Fruit fly (Drosophila melanogaster) whole organism, prepupa: ENCODE measurements around the gene CG31551.
A peak's percentile ranks its signal among the peaks of the same experiment; 100 is the strongest.

Source experiments
- Blimp-1 ChIP-seq: fragments of 200-800 bp; sonication (Bioruptor generic); optimal IDR thresholded peaks from 3 replicates; lab custom pipeline; 2017; ENCODE audit warnings: missing biosample characterization, missing genetic modification characterization, mild to moderate bottlenecking, moderate library complexity, missing genetic modification reagents
- CG10631 ChIP-seq: fragments of 200-800 bp; sonication (Bioruptor generic); optimal IDR thresholded peaks from 2 replicates; lab custom pipeline; 2016; ENCODE audit warnings: missing biosample characterization, missing genetic modification characterization
- CG10669 ChIP-seq: fragments of 200-800 bp; sonication (Bioruptor generic); optimal IDR thresholded peaks from 3 replicates; lab custom pipeline; 2018; ENCODE audit warnings: missing biosample characterization, mild to moderate bottlenecking, missing genetic modification characterization, moderate library complexity
- CG11294 ChIP-seq: fragments of 200-800 bp; sonication (Bioruptor generic); IDR thresholded peaks from 2 replicates; pipeline ENCODE4 v1.3.6; 2022; ENCODE audit warnings: missing biosample characterization, missing genetic modification characterization
- CG11902 ChIP-seq: fragments of 200-800 bp; sonication (Bioruptor generic); optimal IDR thresholded peaks from 3 replicates; lab custom pipeline; 2016; ENCODE audit warnings: missing biosample characterization, missing genetic modification characterization
- CG1621 ChIP-seq: fragments of 200-800 bp; sonication (Bioruptor generic); optimal IDR thresholded peaks from 3 replicates; lab custom pipeline; 2018; ENCODE audit warnings: missing biosample characterization, mild to moderate bottlenecking, missing genetic modification characterization
- CG3032 ChIP-seq: fragments of 200-800 bp; optimal IDR thresholded peaks from 2 replicates; lab custom pipeline; 2019; ENCODE audit warnings: missing biosample characterization, mild to moderate bottlenecking, missing genetic modification characterization, moderate library complexity
- CG31627 ChIP-seq: fragments of 200-800 bp; sonication (Bioruptor generic); optimal IDR thresholded peaks from 3 replicates; lab custom pipeline; 2016; ENCODE audit warnings: missing biosample characterization, missing genetic modification characterization
- CG34406 ChIP-seq: fragments of 200-800 bp; sonication (Bioruptor generic); optimal IDR thresholded peaks from 3 replicates; lab custom pipeline; 2016; ENCODE audit warnings: missing biosample characterization, missing genetic modification characterization
- CG3919 ChIP-seq: fragments of 200-800 bp; sonication (Bioruptor generic); optimal IDR thresholded peaks from 3 replicates; lab custom pipeline; 2016; ENCODE audit warnings: missing biosample characterization, missing genetic modification characterization
- CG6276 ChIP-seq: fragments of 200-800 bp; sonication (Bioruptor generic); optimal IDR thresholded peaks from 2 replicates; lab custom pipeline; 2017; ENCODE audit warnings: missing biosample characterization, mild to moderate bottlenecking, missing genetic modification characterization
- CG6808 ChIP-seq: fragments of 200-800 bp; sonication (Bioruptor generic); optimal IDR thresholded peaks from 3 replicates; lab custom pipeline; 2017; ENCODE audit warnings: missing biosample characterization, missing genetic modification characterization, mild to moderate bottlenecking, moderate library complexity, missing genetic modification reagents
- CG6854 ChIP-seq: fragments of 200-800 bp; sonication (Bioruptor generic); optimal IDR thresholded peaks from 2 replicates; lab custom pipeline; 2017; ENCODE audit warnings: missing biosample characterization, mild to moderate bottlenecking, missing genetic modification characterization
- CG8119 ChIP-seq: fragments of 200-800 bp; sonication (Bioruptor generic); IDR thresholded peaks from 3 replicates; pipeline ENCODE4 v1.3.6; 2022; ENCODE audit warnings: missing biosample characterization, missing genetic modification characterization
- CG8632 ChIP-seq: fragments of 200-800 bp; sonication (Bioruptor generic); optimal IDR thresholded peaks from 3 replicates; lab custom pipeline; 2016; ENCODE audit warnings: missing biosample characterization, missing genetic modification characterization
- CG9139 ChIP-seq: fragments of 200-800 bp; sonication (Bioruptor generic); optimal IDR thresholded peaks from 3 replicates; lab custom pipeline; 2017; ENCODE audit warnings: missing biosample characterization, mild to moderate bottlenecking, missing genetic modification characterization
- Eip75B ChIP-seq: fragments of 200-800 bp; sonication (Bioruptor generic); optimal IDR thresholded peaks from 3 replicates; lab custom pipeline; 2016; ENCODE audit warnings: missing biosample characterization, missing genetic modification characterization
- Eip78C ChIP-seq: fragments of 200-800 bp; sonication (Bioruptor generic); peaks from one replicate; lab custom pipeline; 2016; ENCODE audit warnings: missing biosample characterization, missing genetic modification characterization
- Eip93F ChIP-seq: fragments of 200-800 bp; sonication (Bioruptor generic); optimal IDR thresholded peaks from 2 replicates; lab custom pipeline; 2016; ENCODE audit warnings: missing biosample characterization, mild to moderate bottlenecking, missing genetic modification characterization
- Gug ChIP-seq: fragments of 200-800 bp; sonication (Bioruptor generic); IDR thresholded peaks from 2 replicates; pipeline ENCODE4 v1.3.6; 2022; ENCODE audit warnings: missing biosample characterization, missing genetic modification characterization
- Hr38 ChIP-seq: sonication (Bioruptor generic); optimal IDR thresholded peaks from 2 replicates; lab custom pipeline; 2016; ENCODE audit warnings: missing biosample characterization, missing genetic modification characterization
- Hr39 ChIP-seq: fragments of 200-800 bp; sonication (Bioruptor generic); optimal IDR thresholded peaks from 2 replicates; lab custom pipeline; 2016; ENCODE audit warnings: missing biosample characterization, missing genetic modification characterization
- Hr4 ChIP-seq: fragments of 200-800 bp; sonication (Bioruptor generic); optimal IDR thresholded peaks from 3 replicates; lab custom pipeline; 2016; ENCODE audit warnings: missing biosample characterization, missing genetic modification characterization
- Lpt ChIP-seq: fragments of 200-800 bp; sonication (Bioruptor generic); optimal IDR thresholded peaks from 3 replicates; lab custom pipeline; 2016; ENCODE audit warnings: missing biosample characterization, missing genetic modification characterization
- Sox102F ChIP-seq: fragments of 200-800 bp; sonication (Bioruptor generic); optimal IDR thresholded peaks from 2 replicates; lab custom pipeline; 2016; ENCODE audit warnings: missing biosample characterization, mild to moderate bottlenecking, missing genetic modification characterization
- Sox15 ChIP-seq: fragments of 200-800 bp; sonication (Bioruptor generic); optimal IDR thresholded peaks from 3 replicates; lab custom pipeline; 2016; ENCODE audit warnings: missing biosample characterization, missing genetic modification characterization
- cyc ChIP-seq: fragments of 200-800 bp; sonication (Bioruptor generic); optimal IDR thresholded peaks from 3 replicates; lab custom pipeline; 2016; ENCODE audit warnings: missing biosample characterization, missing genetic modification characterization
- dac ChIP-seq: fragments of 200-800 bp; sonication (Bioruptor generic); optimal IDR thresholded peaks from 2 replicates; lab custom pipeline; 2017; ENCODE audit warnings: missing biosample characterization, mild to moderate bottlenecking, missing genetic modification characterization
- dsx ChIP-seq: fragments of 200-800 bp; optimal IDR thresholded peaks from 3 replicates; lab custom pipeline; 2019; ENCODE audit warnings: missing biosample characterization, mild to moderate bottlenecking, missing genetic modification characterization, moderate library complexity; ENCODE audit not compliant: poor library complexity, severe bottlenecking
- eg ChIP-seq: fragments of 200-800 bp; sonication (Bioruptor generic); IDR thresholded peaks from 3 replicates; pipeline ENCODE4 v1.3.6; 2022; ENCODE audit warnings: missing biosample characterization, missing genetic modification characterization
- esn ChIP-seq: fragments of 200-800 bp; sonication (Bioruptor generic); optimal IDR thresholded peaks from 2 replicates; lab custom pipeline; 2016; ENCODE audit warnings: missing biosample characterization, mild to moderate bottlenecking, missing genetic modification characterization, moderate library complexity
- fd85E ChIP-seq: fragments of 200-800 bp; sonication (Bioruptor generic); optimal IDR thresholded peaks from 3 replicates; lab custom pipeline; 2016; ENCODE audit warnings: missing biosample characterization, missing genetic modification characterization
- fkh ChIP-seq: fragments of 200-800 bp; sonication (Bioruptor generic); optimal IDR thresholded peaks from 3 replicates; lab custom pipeline; 2017; ENCODE audit warnings: missing biosample characterization, mild to moderate bottlenecking, missing genetic modification characterization, moderate library complexity
- net ChIP-seq: fragments of 200-800 bp; sonication (Bioruptor generic); optimal IDR thresholded peaks from 3 replicates; lab custom pipeline; 2016; ENCODE audit warnings: missing biosample characterization, missing genetic modification characterization
- pdm3 ChIP-seq: fragments of 200-800 bp; sonication (Bioruptor generic); optimal IDR thresholded peaks from 3 replicates; lab custom pipeline; 2016; ENCODE audit warnings: missing biosample characterization, missing genetic modification characterization
- salr ChIP-seq, 2 experiments: fragments of 200-800 bp; sonication (Bioruptor generic); optimal IDR thresholded peaks; 3 replicates each; lab custom pipeline; 2016 to 2018; ENCODE audit warnings: missing biosample characterization in 2 of 2, missing genetic modification characterization in 2 of 2, mild to moderate bottlenecking in 1 of 2
- svp ChIP-seq: fragments of 200-800 bp; sonication (Bioruptor generic); peaks from one replicate; lab custom pipeline; 2016; ENCODE audit warnings: missing biosample characterization, missing genetic modification characterization
- topi ChIP-seq: fragments of 200-800 bp; sonication (Bioruptor generic); optimal IDR thresholded peaks from 3 replicates; lab custom pipeline; 2016; ENCODE audit warnings: missing biosample characterization, missing genetic modification characterization

The CG31551 gene

DNA sequence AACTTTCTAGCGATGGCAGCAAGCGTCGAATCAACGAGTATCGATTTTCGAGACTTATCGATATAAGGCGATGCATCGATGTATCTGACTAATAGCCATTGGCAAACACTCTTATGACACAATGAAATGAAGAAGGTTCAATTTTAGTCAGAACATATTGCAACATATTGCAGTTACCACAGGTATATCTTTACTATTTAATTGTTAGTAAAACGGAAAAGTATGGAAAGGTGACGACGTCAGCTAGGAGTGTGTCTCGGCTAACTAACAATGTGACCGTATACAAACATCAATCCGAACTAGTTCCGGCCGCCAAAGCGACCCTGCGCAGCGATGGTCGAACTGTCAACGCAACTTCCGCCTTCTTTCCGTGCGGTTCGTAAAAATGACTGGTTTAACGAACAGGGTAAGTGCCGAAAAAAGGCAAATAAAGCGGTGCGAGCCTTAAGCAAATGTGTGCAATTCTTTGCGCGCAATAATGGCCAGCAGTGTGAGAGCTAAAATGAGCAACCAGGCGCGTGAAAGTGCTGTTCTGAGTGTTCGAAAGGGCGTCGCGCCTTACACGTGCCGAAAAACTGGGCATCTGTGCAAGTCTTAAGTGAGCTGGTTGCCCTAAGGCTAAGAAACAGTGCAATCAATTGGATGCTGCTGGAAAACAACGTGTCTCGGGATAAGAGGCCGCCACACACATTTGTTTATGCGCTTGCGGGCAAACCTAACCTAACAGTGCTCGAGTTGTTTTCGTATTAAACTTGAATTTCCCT is 3.4 kb upstream of the CG31551 start, which contains the start of the genes Dph4, Spec2 and RpL13A (continued):
- TF ChIP-seq CG34406: peak; percentile 83
- peak in 1 of 2 experiments; percentile 91 for TF ChIP-seq salr (GFP tag; optimal IDR thresholded peaks at IDR 0.05; lab: Kevin White, UChicago)
- TF ChIP-seq CG1621 (tag; lab: Kevin White, UChicago): peak; percentile 83
- no peak for TF ChIP-seq pdm3
- no peak for TF ChIP-seq Hr4 (GFP tag; lab: Kevin White, UChicago)
- TF ChIP-seq dac: no peak
- TF ChIP-seq fkh (GFP tag; lab: Kevin White, UChicago): peak; percentile 82
- TF ChIP-seq Eip75B (GFP tag; lab: Kevin White, UChicago): no peak
- TF ChIP-seq topi (GFP tag; lab: Kevin White, UChicago): peak; percentile 79
- peak; percentile 23 for TF ChIP-seq Sox15 (GFP tag; lab: Kevin White, UChicago)

DNA sequence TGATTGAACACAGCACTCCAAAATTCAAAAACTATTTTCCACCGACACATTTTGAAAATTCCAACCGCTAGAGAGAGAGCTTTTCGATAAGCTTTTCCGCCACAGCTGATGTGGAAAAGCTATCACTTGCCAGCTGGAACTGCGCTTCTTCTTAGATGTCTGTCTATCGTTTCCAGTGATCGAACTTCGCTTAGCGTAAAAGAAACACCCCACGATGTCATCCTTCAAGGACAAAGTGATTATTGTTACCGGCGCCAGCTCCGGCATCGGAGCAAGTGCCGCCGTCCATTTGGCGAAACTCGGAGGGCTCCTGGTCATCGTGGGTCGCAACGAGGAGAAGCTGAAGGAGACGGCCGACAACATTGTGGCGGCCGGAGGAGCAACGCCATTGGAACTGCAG is 4.5 kb downstream of the CG31551 start, which contains the start of gene CG31549:
TSS of gene CG31549 (plus strand) at position 11 of the 400 bp plus-strand sequence.
- TF ChIP-seq Eip78C (no peak), CG3919 (no peak), CG8632 (GFP tag; lab: Kevin White, UChicago) (no peak), fkh (GFP tag; lab: Kevin White, UChicago) (no peak), Sox102F (no peak), CG11294 (GFP tag; lab: Robert Waterston, UW) (no peak)

- no peak for TF ChIP-seq Hr4 (GFP tag; lab: Kevin White, UChicago)
- peak; percentile 98 for TF ChIP-seq svp (GFP tag; lab: Kevin White, UChicago)
- no peak for TF ChIP-seq topi (GFP tag; lab: Kevin White, UChicago)
- TF ChIP-seq CG3919: no peak
- TF ChIP-seq dac: no peak
- TF ChIP-seq fd85E: no peak
- no peak for TF ChIP-seq Eip78C
- no peak for TF ChIP-seq CG6854
- no peak for TF ChIP-seq eg (GFP tag; lab: Robert Waterston, UW)
- TF ChIP-seq dsx (GFP tag; lab: Kevin White, UChicago): no peak
- TF ChIP-seq net (GFP tag; lab: Kevin White, UChicago): no peak
- no peak for TF ChIP-seq Gug (GFP tag; lab: Robert Waterston, UW)
- TF ChIP-seq Sox102F: no peak
- peak; percentile 8 for TF ChIP-seq esn (GFP tag; lab: Kevin White, UChicago)
These were observed 5.8 kb downstream of the CG31551 start, which contains the start of gene CG12171 for dm6 chr3R:5633437-5633836. CG12171 (plus strand) TSS chr3R:5633627.

- TF ChIP-seq eg (GFP tag; lab: Robert Waterston, UW): no peak
- TF ChIP-seq CG31627 (GFP tag; lab: Kevin White, UChicago): no peak
- TF ChIP-seq, all 60 proteins: peak for 0
These were observed 7.9 kb downstream of the CG31551 start, which contains the start of gene CG31546 for dm6 chr3R:5635524-5635923. CG31546 (minus strand) TSS chr3R:5635624.

- TF ChIP-seq Hr4 (GFP tag; lab: Kevin White, UChicago) (no peak), CG10631 (GFP tag; lab: Kevin White, UChicago) (no peak), CG8632 (GFP tag; lab: Kevin White, UChicago) (no peak), Eip93F (no peak), Sox15 (GFP tag; lab: Kevin White, UChicago) (peak; percentile 27), CG8119 (GFP tag; lab: Robert Waterston, UW) (peak; percentile 55; the same call in 2 of the 3 replicates), CG11902 (no peak), Hr38 (GFP tag; lab: Kevin White, UChicago) (no peak), CG1621 (tag; lab: Kevin White, UChicago) (no peak), CG11294 (GFP tag; lab: Robert Waterston, UW) (no peak), CG6276 (no peak), Hr39 (no peak), Gug (GFP tag; lab: Robert Waterston, UW) (no peak), Blimp-1 (GFP tag; lab: Kevin White, UChicago) (no peak), CG3032 (tag; lab: Kevin White, UChicago) (peak; percentile 38), dsx (GFP tag; lab: Kevin White, UChicago) (no peak), CG31627 (GFP tag; lab: Kevin White, UChicago) (peak; percentile 56), CG10669 (GFP tag; lab: Kevin White, UChicago) (no peak), esn (GFP tag; lab: Kevin White, UChicago) (peak; percentile 69), dac (no peak), Lpt (GFP tag; lab: Kevin White, UChicago) (no peak), cyc (GFP tag; lab: Kevin White, UChicago) (peak; percentile 34), CG9139 (no peak), CG6808 (GFP tag; lab: Kevin White, UChicago) (no peak)
These were observed 9.1 kb downstream of the CG31551 start, which contains the start of the genes CG31548 and CG12170 for dm6 chr3R:5636519-5637430. CG31548 (minus strand) TSS chr3R:5636852. CG12170 (plus strand) TSS chr3R:5637234.
